Worm (Caenorhabditis elegans): Measurements from ENCODE around the gene prx-13.

- TF ChIP-seq nhr-237 (tag; optimal IDR thresholded peaks at IDR 0.05): no peak
- no peak for TF ChIP-seq nhr-28 (tag; optimal IDR thresholded peaks at IDR 0.05)
- no peak for TF ChIP-seq nhr-77 (tag; optimal IDR thresholded peaks at IDR 0.05)
- no peak for TF ChIP-seq ceh-9 (tag; optimal IDR thresholded peaks at IDR 0.05)
- no peak for TF ChIP-seq R02D3.7 (tag; optimal IDR thresholded peaks at IDR 0.05)
- no peak for TF ChIP-seq nhr-12 (tag; optimal IDR thresholded peaks at IDR 0.05)
These were observed 44.1 kb upstream of the prx-13 start, which contains the start of gene C30G12.6 for ce11 chrII:7295917-7296316.

Data from whole organism, L3 larva.